Worm (Caenorhabditis elegans) whole organism, L3 larva: ENCODE data around the gene tif-1A.

Experiments used
- ama-1 ChIP-seq: fragments of 150-350 bp; optimal IDR thresholded peaks from 2 replicates; lab custom pipeline; 2018
- ceh-16 ChIP-seq: sonication (generic microtip); optimal IDR thresholded peaks from 2 replicates; lab custom pipeline; 2017; ENCODE audit warnings: missing biosample characterization, missing genetic modification characterization
- ceh-28 ChIP-seq: fragments of 150-350 bp; optimal IDR thresholded peaks from 2 replicates; lab custom pipeline; 2014; ENCODE audit warnings: missing biosample characterization, missing genetic modification reagents, missing genetic modification characterization
- ceh-9 ChIP-seq: sonication (generic microtip); optimal IDR thresholded peaks from 2 replicates; lab custom pipeline; 2018; ENCODE audit warnings: missing biosample characterization, missing genetic modification characterization
- daf-12 ChIP-seq: fragments of 150-350 bp; optimal IDR thresholded peaks from 2 replicates; lab custom pipeline; 2014; ENCODE audit warnings: missing biosample characterization, missing genetic modification reagents, missing genetic modification characterization
- egl-27 ChIP-seq: sonication (generic microtip); optimal IDR thresholded peaks from 4 replicates; lab custom pipeline; 2017; ENCODE audit warnings: missing biosample characterization, missing genetic modification reagents, missing genetic modification characterization
- egl-5 ChIP-seq: fragments of 150-350 bp; optimal IDR thresholded peaks from 2 replicates; lab custom pipeline; 2017; ENCODE audit warnings: missing biosample characterization, missing genetic modification reagents, missing genetic modification characterization, inconsistent platforms
- elt-1 ChIP-seq: fragments of 150-350 bp; optimal IDR thresholded peaks from 2 replicates; lab custom pipeline; 2014; ENCODE audit warnings: missing biosample characterization, missing genetic modification characterization
- elt-2 ChIP-seq: sonication (generic microtip); optimal IDR thresholded peaks from 2 replicates; lab custom pipeline; 2016; ENCODE audit warnings: missing genetic modification reagents, mild to moderate bottlenecking, missing genetic modification characterization, missing compliant biosample characterization
- elt-3 ChIP-seq, 3 experiments: fragments of 150-350 bp in 1 of 3; sonication (generic microtip) in 2 of 3; optimal IDR thresholded peaks; 2 replicates in 2 of 3; 4 replicates in 1 of 3; lab custom pipeline; 2014 to 2017; ENCODE audit warnings: missing biosample characterization in 3 of 3, missing genetic modification characterization in 3 of 3
- eor-1 ChIP-seq, 2 experiments: fragments of 150-350 bp; optimal IDR thresholded peaks; 2 replicates each; lab custom pipeline; 2014 to 2018; ENCODE audit warnings: missing biosample characterization in 2 of 2, missing genetic modification characterization in 2 of 2
- fkh-2 ChIP-seq: fragments of 150-350 bp; optimal IDR thresholded peaks from 2 replicates; lab custom pipeline; 2014; ENCODE audit warnings: missing biosample characterization, missing genetic modification reagents, missing genetic modification characterization
- fos-1 ChIP-seq: fragments of 150-350 bp; optimal IDR thresholded peaks from 2 replicates; lab custom pipeline; 2014; ENCODE audit warnings: missing biosample characterization, missing genetic modification characterization
- hmg-11 ChIP-seq: sonication (generic microtip); optimal IDR thresholded peaks from 2 replicates; lab custom pipeline; 2016; ENCODE audit warnings: missing genetic modification characterization, missing compliant biosample characterization
- lin-39 ChIP-seq: fragments of 150-350 bp; optimal IDR thresholded peaks from 2 replicates; lab custom pipeline; 2018; ENCODE audit warnings: missing biosample characterization, missing genetic modification reagents, missing genetic modification characterization
- mml-1 ChIP-seq: fragments of 150-350 bp; sonication (generic microtip); optimal IDR thresholded peaks from 3 replicates; lab custom pipeline; 2014; ENCODE audit warnings: missing biosample characterization, missing genetic modification characterization
- nfya-1 ChIP-seq: sonication (generic microtip); optimal IDR thresholded peaks from 2 replicates; lab custom pipeline; 2017; ENCODE audit warnings: missing genetic modification characterization, mild to moderate bottlenecking, missing compliant biosample characterization, antibody characterized with exemption, moderate library complexity; ENCODE audit not compliant: insufficient read depth
- nhr-12 ChIP-seq: fragments of 150-350 bp; optimal IDR thresholded peaks from 2 replicates; lab custom pipeline; 2014; ENCODE audit warnings: missing biosample characterization, missing genetic modification characterization
- nhr-23 ChIP-seq: fragments of 150-350 bp; optimal IDR thresholded peaks from 2 replicates; lab custom pipeline; 2014; ENCODE audit warnings: missing biosample characterization, missing genetic modification reagents, missing genetic modification characterization
- nhr-28 ChIP-seq: fragments of 150-350 bp; optimal IDR thresholded peaks from 2 replicates; lab custom pipeline; 2014; ENCODE audit warnings: missing biosample characterization, missing genetic modification characterization
- nhr-43 ChIP-seq: sonication (generic microtip); optimal IDR thresholded peaks from 2 replicates; lab custom pipeline; 2016; ENCODE audit warnings: mild to moderate bottlenecking, missing genetic modification characterization, missing compliant biosample characterization; ENCODE audit not compliant: poor library complexity, severe bottlenecking
- nhr-76 ChIP-seq: fragments of 150-350 bp; sonication (generic microtip); optimal IDR thresholded peaks from 5 replicates; lab custom pipeline; 2014; ENCODE audit warnings: missing biosample characterization, missing genetic modification characterization
- pha-4 ChIP-seq: fragments of 150-350 bp; optimal IDR thresholded peaks from 2 replicates; lab custom pipeline; 2014; ENCODE audit warnings: missing biosample characterization, missing genetic modification reagents, missing genetic modification characterization
- pqm-1 ChIP-seq: fragments of 150-350 bp; optimal IDR thresholded peaks from 2 replicates; lab custom pipeline; 2017; ENCODE audit warnings: missing biosample characterization, missing genetic modification characterization, inconsistent platforms
- skn-1 ChIP-seq: fragments of 150-350 bp; optimal IDR thresholded peaks from 2 replicates; lab custom pipeline; 2014; ENCODE audit warnings: missing biosample characterization, missing genetic modification characterization
- snpc-4 ChIP-seq: fragments of 150-350 bp; optimal IDR thresholded peaks from 2 replicates; lab custom pipeline; 2014; ENCODE audit warnings: missing biosample characterization, missing genetic modification characterization
- tbx-2 ChIP-seq: sonication (generic microtip); optimal IDR thresholded peaks from 2 replicates; lab custom pipeline; 2016; ENCODE audit warnings: mild to moderate bottlenecking, missing genetic modification characterization, missing compliant biosample characterization
- unc-39 ChIP-seq: sonication (generic microtip); optimal IDR thresholded peaks from 4 replicates; lab custom pipeline; 2017; ENCODE audit warnings: missing biosample characterization, missing genetic modification characterization
- zag-1 ChIP-seq: fragments of 150-350 bp; optimal IDR thresholded peaks from 2 replicates; lab custom pipeline; 2014; ENCODE audit warnings: missing biosample characterization, missing genetic modification characterization
- ztf-11 ChIP-seq: fragments of 150-350 bp; optimal IDR thresholded peaks from 2 replicates; lab custom pipeline; 2014; ENCODE audit warnings: missing biosample characterization, missing genetic modification characterization
- ztf-4 ChIP-seq: fragments of 150-350 bp; optimal IDR thresholded peaks from 2 replicates; lab custom pipeline; 2014; ENCODE audit warnings: missing biosample characterization, missing genetic modification characterization

tif-1A gene

DNA sequence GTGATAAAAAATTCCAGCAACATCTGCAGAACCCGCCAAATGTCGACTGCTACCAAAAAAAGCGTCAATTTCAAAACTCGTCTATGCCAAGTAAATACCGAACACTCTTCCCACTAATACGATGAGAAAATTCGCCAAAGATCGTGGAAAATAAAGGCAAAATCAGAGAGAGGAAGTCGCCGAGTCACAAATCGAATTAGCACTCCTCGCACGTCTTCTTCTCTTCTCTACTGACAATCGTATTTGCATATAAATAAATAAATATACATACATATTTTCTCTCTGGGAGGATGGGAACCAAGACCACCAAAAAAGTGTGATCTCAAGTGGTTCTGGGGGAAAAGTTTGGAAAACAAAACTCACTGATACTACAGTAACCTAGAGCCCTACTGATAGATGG lies 33.5 kb downstream of the tif-1A start:
- TF ChIP-seq nhr-12 (no peak), unc-39 (tag; lab: Kevin White, UChicago) (no peak), zag-1 (tag; lab: Kevin White, UChicago) (no peak), skn-1 (tag; lab: Kevin White, UChicago) (no peak), ceh-28 (tag; lab: Kevin White, UChicago) (no peak), tbx-2 (tag; lab: Kevin White, UChicago) (no peak), eor-1 (tag; optimal IDR thresholded peaks at IDR 0.05; lab: Kevin White, UChicago) (no peak), egl-5 (tag; lab: Kevin White, UChicago) (no peak), fkh-2 (tag; lab: Kevin White, UChicago) (no peak), elt-3 (tag; optimal IDR thresholded peaks at IDR 0.05; lab: Kevin White, UChicago) (no peak), ceh-16 (tag; lab: Kevin White, UChicago) (no peak), pqm-1 (tag; lab: Kevin White, UChicago) (no peak), snpc-4 (no peak), ztf-4 (tag; lab: Kevin White, UChicago) (no peak), nhr-76 (tag; lab: Kevin White, UChicago) (no peak), ceh-9 (tag; lab: Kevin White, UChicago) (no peak), elt-1 (tag; lab: Kevin White, UChicago) (no peak)

DNA sequence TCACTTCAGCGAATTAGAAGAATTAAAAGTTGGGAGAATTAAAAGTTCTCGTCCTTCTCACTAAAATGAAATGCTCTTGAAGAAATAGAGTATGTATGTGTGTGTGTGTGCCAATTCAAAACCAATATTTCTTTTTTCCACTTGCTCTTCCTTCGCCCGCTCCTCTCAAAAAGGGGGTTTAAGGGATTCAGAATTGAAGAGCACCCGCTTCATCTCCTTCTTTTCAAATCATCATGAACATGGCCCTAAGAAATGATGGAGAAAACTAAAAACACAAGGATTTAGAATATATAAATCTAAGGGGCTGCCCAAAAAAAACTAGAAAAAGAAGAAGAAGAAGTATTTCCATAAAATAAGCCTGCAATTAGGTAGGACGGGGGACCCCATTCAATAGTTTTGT lies 34.8 kb downstream of the tif-1A start:
- TF ChIP-seq lin-39 (tag; lab: Kevin White, UChicago), result peak; percentile 38
- no peak for TF ChIP-seq ama-1
- TF ChIP-seq nhr-76 (tag; lab: Kevin White, UChicago), result no peak
- TF ChIP-seq, all 47 proteins: peak for 1

DNA sequence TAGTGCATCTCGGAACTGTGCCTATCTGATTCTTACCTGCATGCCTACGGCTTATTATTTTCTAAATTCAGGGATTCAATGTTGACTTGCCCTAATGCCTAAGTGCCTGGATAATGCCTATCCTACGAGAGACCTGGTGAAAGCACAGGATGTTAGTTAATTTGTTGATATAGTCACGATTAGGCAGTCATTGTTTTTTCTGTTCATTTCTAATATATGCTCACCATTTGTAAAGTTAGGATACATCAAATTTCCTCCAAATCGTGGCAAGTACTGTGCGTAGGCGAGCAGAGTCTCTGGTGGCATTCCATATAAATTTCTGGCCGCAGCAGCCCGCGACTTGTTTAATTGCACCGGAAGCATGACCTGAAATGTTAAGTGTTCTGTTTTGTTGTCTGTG lies 37.8 kb downstream of the tif-1A start:
- TF ChIP-seq nfya-1 (tag; lab: Kevin White, UChicago), result no peak
- TF ChIP-seq nhr-28 (tag; lab: Kevin White, UChicago), result no peak
- no peak for TF ChIP-seq elt-2 (tag; lab: Kevin White, UChicago)
- no peak for TF ChIP-seq ceh-9 (tag; lab: Kevin White, UChicago)
- no peak for TF ChIP-seq mml-1 (tag; lab: Kevin White, UChicago)
- TF ChIP-seq nhr-23 (tag; lab: Kevin White, UChicago), result no peak
- TF ChIP-seq unc-39 (tag; lab: Kevin White, UChicago), result no peak
- no peak for TF ChIP-seq pha-4
- no peak for TF ChIP-seq zag-1 (tag; lab: Kevin White, UChicago)
- TF ChIP-seq egl-27 (tag; lab: Kevin White, UChicago), result no peak
- TF ChIP-seq fos-1 (tag; lab: Kevin White, UChicago), result no peak
- no peak for TF ChIP-seq daf-12 (tag; lab: Kevin White, UChicago)
- TF ChIP-seq fkh-2 (tag; lab: Kevin White, UChicago), result no peak
- TF ChIP-seq hmg-11 (tag; lab: Kevin White, UChicago), result no peak
- TF ChIP-seq ama-1, result no peak
- TF ChIP-seq nhr-76 (tag; lab: Kevin White, UChicago), result no peak
- TF ChIP-seq ztf-11 (tag; lab: Kevin White, UChicago), result no peak
- TF ChIP-seq lin-39 (tag; lab: Kevin White, UChicago), result no peak

DNA sequence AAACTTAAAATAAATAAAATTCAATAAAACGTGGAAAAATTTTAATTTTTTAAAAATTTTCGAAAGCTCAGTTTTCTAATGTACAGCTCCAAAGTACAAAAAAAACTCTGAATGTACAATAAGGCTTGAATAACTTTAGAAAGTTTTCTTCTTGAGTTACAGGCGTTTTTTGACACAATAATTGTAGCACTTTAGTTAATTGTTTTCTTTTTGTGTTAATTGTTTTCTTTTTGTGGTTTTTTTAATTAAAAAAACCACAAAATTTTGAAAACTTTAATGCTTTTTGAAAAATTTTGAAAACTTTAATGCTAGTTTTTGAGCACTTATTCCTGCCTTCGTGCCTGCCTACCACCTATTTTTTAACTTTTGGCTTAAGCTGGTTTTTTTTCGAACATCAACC lies 39.7 kb downstream of the tif-1A start, which contains the start of gene R10E9.2:
Gene R10E9.2 (minus strand): TSS at position 101 of the 400 bp plus-strand sequence.
- TF ChIP-seq elt-3 (tag; optimal IDR thresholded peaks at IDR 0.05; lab: Kevin White, UChicago) (no peak), ama-1 (no peak), nhr-43 (tag; lab: Kevin White, UChicago) (no peak), elt-1 (tag; lab: Kevin White, UChicago) (no peak)

DNA sequence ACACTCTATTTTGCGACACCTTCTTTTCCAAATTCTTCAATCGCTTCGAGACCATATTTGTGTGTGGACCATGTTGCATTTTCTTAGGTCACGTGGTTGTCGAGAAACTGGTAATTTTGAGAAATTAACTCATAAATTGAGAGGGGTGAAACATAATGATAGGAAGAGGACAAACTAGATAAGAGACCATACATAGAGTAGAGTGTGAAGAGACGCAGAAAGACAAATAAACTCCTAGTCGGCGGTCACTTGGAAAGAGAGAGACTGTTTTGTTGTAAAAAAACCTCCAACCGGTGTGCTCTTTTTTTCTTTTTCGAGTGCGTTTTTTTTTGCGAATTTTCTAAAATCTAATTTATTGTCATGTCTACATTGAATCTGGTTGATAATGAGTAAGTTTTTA lies 43.9 kb downstream of the tif-1A start, which contains the start of gene R10E9.3:
Gene R10E9.3 (plus strand): TSS at position 235 of the 400 bp plus-strand sequence.
- peak; percentile 3 for TF ChIP-seq nfya-1 (tag; lab: Kevin White, UChicago)
- TF ChIP-seq pqm-1 (tag; lab: Kevin White, UChicago), result peak; percentile 38
- TF ChIP-seq elt-1 (tag; lab: Kevin White, UChicago), result no peak
- TF ChIP-seq elt-2 (tag; lab: Kevin White, UChicago), result peak; percentile 46
- TF ChIP-seq nhr-12, result no peak
- no peak for TF ChIP-seq ztf-11 (tag; lab: Kevin White, UChicago)
- no peak for TF ChIP-seq ama-1
- TF ChIP-seq pha-4, result peak; percentile 71
